Fruit fly (Drosophila melanogaster): ENCODE data around the gene CG6793.

The CG6793 gene

DNA sequence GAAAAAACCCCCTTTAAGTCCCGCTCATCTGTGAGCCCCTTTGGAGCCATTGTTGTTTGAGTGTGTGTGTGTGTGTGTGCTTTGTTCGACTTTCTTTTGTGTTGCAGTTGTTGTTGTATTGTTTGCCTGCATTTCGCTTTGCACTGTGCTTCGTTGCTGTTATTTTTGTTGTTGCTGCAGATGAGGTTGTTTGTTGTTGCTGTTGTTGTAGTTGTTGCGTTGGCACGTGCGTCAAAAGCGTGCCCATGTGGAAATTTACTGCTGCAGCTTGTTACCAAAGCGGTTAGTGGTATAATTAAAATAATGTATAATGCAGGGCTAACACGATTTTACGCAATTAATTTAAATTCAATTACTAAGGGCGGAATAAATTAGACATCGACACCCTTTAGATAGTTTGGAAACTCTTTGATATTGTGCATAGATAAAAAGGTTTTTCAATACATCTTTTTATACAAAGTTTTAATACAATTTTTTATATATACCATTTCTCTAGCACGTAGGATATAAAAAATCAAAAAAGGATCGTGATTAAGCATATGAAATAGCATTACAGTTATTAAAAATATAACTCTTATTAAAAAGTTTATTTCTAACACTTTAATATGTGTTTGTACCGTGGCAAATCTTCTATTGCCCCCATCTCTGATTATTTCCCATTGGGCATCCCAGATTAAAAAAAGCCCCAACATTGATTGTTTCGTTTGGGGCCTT, 48.2 kb downstream of the CG6793 start (continued):
- TF ChIP-seq phol (tag; optimal IDR thresholded peaks at IDR 0.05) (peak; percentile 34), pnt (GFP tag; optimal IDR thresholded peaks at IDR 0.05) (no peak), gce (GFP tag; IDR thresholded peaks at IDR 0.05) (0 out of 3 replicates have a peak, but pooled peaks have one; percentile 29), corto (GFP tag; optimal IDR thresholded peaks at IDR 0.05) (no peak), CG16813 (GFP tag; IDR thresholded peaks at IDR 0.05; ENCODE audit: partially characterized antibody) (no peak), HHEX (GFP tag; optimal IDR thresholded peaks at IDR 0.05) (no peak), ci (GFP tag; IDR thresholded peaks at IDR 0.05) (peak; percentile 64; the same call in 2 of the 3 replicates), NK7.1 (GFP tag; optimal IDR thresholded peaks at IDR 0.05) (no peak), CG8944 (GFP tag; optimal IDR thresholded peaks at IDR 0.05) (no peak), Blimp-1 (GFP tag; optimal IDR thresholded peaks at IDR 0.05) (peak; percentile 13), Poxn (GFP tag; IDR thresholded peaks at IDR 0.05) (no peak), pb (GFP tag; optimal IDR thresholded peaks at IDR 0.05) (no peak), CG10274 (GFP tag; optimal IDR thresholded peaks at IDR 0.05) (no peak), scrt (GFP tag; optimal IDR thresholded peaks at IDR 0.05) (no peak), CG13624 (GFP tag; optimal IDR thresholded peaks at IDR 0.05) (no peak), da (GFP tag; optimal IDR thresholded peaks at IDR 0.05) (no peak), CG4707 (GFP tag; optimal IDR thresholded peaks at IDR 0.05) (no peak), knrl (GFP tag; IDR thresholded peaks at IDR 0.05; ENCODE audit: partially characterized antibody) (no peak), slou (GFP tag; optimal IDR thresholded peaks at IDR 0.05) (no peak), dimm (GFP tag; IDR thresholded peaks at IDR 0.05) (no peak), GATAe (GFP tag; conservative IDR thresholded peaks at IDR 0.05) (no peak), H2.0 (GFP tag; IDR thresholded peaks at IDR 0.05) (no peak), dmrt11E (tag; optimal IDR thresholded peaks at IDR 0.05) (no peak), D (optimal IDR thresholded peaks at IDR 0.05) (no peak), D (GFP tag; optimal IDR thresholded peaks at IDR 0.05) (peak; percentile 11), emc (GFP tag; optimal IDR thresholded peaks at IDR 0.05) (no peak), CG9609 (GFP tag; optimal IDR thresholded peaks at IDR 0.05) (no peak), CG10462 (GFP tag; optimal IDR thresholded peaks at IDR 0.05) (no peak), tin (GFP tag; optimal IDR thresholded peaks at IDR 0.05) (no peak), row (GFP tag; IDR thresholded peaks at IDR 0.05) (peak; percentile 37; the same call in 2 of the 3 replicates), CG18619 (GFP tag; optimal IDR thresholded peaks at IDR 0.05) (no peak), CG15269 (tag; optimal IDR thresholded peaks at IDR 0.05) (peak; percentile 6), CG12659 (GFP tag; optimal IDR thresholded peaks at IDR 0.05) (no peak), CG6272 (GFP tag; IDR thresholded peaks at IDR 0.05) (0 out of 2 replicates have a peak, but pooled peaks have one; percentile 12), dm (GFP tag; optimal IDR thresholded peaks at IDR 0.05) (peak; percentile 19), Jarid2 (GFP tag; optimal IDR thresholded peaks at IDR 0.05) (no peak), rib (GFP tag; IDR thresholded peaks at IDR 0.05) (no peak), Doc3 (GFP tag; IDR thresholded peaks at IDR 0.05; ENCODE audit: partially characterized antibody) (no peak), CG14965 (GFP tag; optimal IDR thresholded peaks at IDR 0.05; ENCODE audit: borderline replicate concordance) (no peak), trem (tag; optimal IDR thresholded peaks at IDR 0.05) (no peak), CG7987 (GFP tag; optimal IDR thresholded peaks at IDR 0.05) (no peak), CG13894 (tag; optimal IDR thresholded peaks at IDR 0.05) (no peak), croc (GFP tag; conservative IDR thresholded peaks at IDR 0.05) (no peak), CG17385 (GFP tag; optimal IDR thresholded peaks at IDR 0.05) (no peak), CoRest (tag; optimal IDR thresholded peaks at IDR 0.05) (no peak), eve (GFP tag; optimal IDR thresholded peaks at IDR 0.05) (peak in 1 of 2 experiments; percentile 47), CG14050 (GFP tag; IDR thresholded peaks at IDR 0.05) (no peak), HLHmδ (GFP tag; optimal IDR thresholded peaks at IDR 0.05) (peak; percentile 77), Meics (GFP tag; optimal IDR thresholded peaks at IDR 0.05) (no peak), run (tag; optimal IDR thresholded peaks at IDR 0.05) (no peak)
